Worm (Caenorhabditis elegans) whole organism, late embryonic: ENCODE measurements around the gene lin-15B.

Experiments
- C38D4.7 ChIP-seq: fragments of 200-800 bp; sonication (Bioruptor generic); optimal IDR thresholded peaks from 2 replicates; lab custom pipeline; 2018; ENCODE audit warnings: mild to moderate bottlenecking, missing genetic modification characterization, moderate library complexity, missing compliant biosample characterization
- K02D7.2 ChIP-seq: sonication (generic microtip); optimal IDR thresholded peaks from 2 replicates; lab custom pipeline; 2017; ENCODE audit warnings: mild to moderate bottlenecking, missing genetic modification characterization, missing compliant biosample characterization
- K09A11.1 ChIP-seq: sonication (generic microtip); optimal IDR thresholded peaks from 2 replicates; lab custom pipeline; 2017; ENCODE audit warnings: antibody characterized with exemption, mild to moderate bottlenecking, missing genetic modification characterization, missing compliant biosample characterization; ENCODE audit not compliant: insufficient read depth
- ahr-1 ChIP-seq: sonication (generic microtip); optimal IDR thresholded peaks from 2 replicates; lab custom pipeline; 2016; ENCODE audit warnings: missing genetic modification characterization, missing compliant biosample characterization
- ceh-2 ChIP-seq: sonication (generic microtip); optimal IDR thresholded peaks from 2 replicates; lab custom pipeline; 2016; ENCODE audit warnings: missing genotype, missing genetic modification characterization, missing compliant biosample characterization
- ceh-24 ChIP-seq: sonication (generic microtip); optimal IDR thresholded peaks from 2 replicates; lab custom pipeline; 2016; ENCODE audit warnings: mild to moderate bottlenecking, missing genetic modification characterization, missing compliant biosample characterization
- ceh-30 ChIP-seq: fragments of 150-350 bp; optimal IDR thresholded peaks from 2 replicates; lab custom pipeline; 2014; ENCODE audit warnings: missing biosample characterization, missing genetic modification characterization
- ceh-31 ChIP-seq: sonication (generic microtip); optimal IDR thresholded peaks from 2 replicates; lab custom pipeline; 2016; ENCODE audit warnings: missing genetic modification characterization, missing compliant biosample characterization
- ceh-34 ChIP-seq: sonication (generic microtip); optimal IDR thresholded peaks from 2 replicates; lab custom pipeline; 2016; ENCODE audit warnings: mild to moderate bottlenecking, missing genetic modification characterization, missing compliant biosample characterization
- ceh-45 ChIP-seq: fragments of 200-800 bp; sonication (Bioruptor generic); IDR thresholded peaks from 2 replicates; pipeline ENCODE4 v1.3.6; 2022; ENCODE audit warnings: missing genetic modification reagents, missing genetic modification characterization, missing compliant biosample characterization
- ceh-6 ChIP-seq: fragments of 200-800 bp; sonication (Bioruptor generic); optimal IDR thresholded peaks from 2 replicates; lab custom pipeline; 2018; ENCODE audit warnings: mild to moderate bottlenecking, missing genetic modification characterization, missing compliant biosample characterization
- ceh-9 ChIP-seq: sonication (generic microtip); optimal IDR thresholded peaks from 2 replicates; lab custom pipeline; 2016; ENCODE audit warnings: mild to moderate bottlenecking, missing genetic modification characterization, inconsistent platforms, missing compliant biosample characterization
- che-1 ChIP-seq: sonication (generic microtip); optimal IDR thresholded peaks from 2 replicates; lab custom pipeline; 2016; ENCODE audit warnings: mild to moderate bottlenecking, missing genetic modification characterization, missing compliant biosample characterization
- dve-1 ChIP-seq: sonication (generic microtip); optimal IDR thresholded peaks from 2 replicates; lab custom pipeline; 2017; ENCODE audit warnings: antibody characterized with exemption, mild to moderate bottlenecking, missing genetic modification characterization, missing compliant biosample characterization
- elt-2 ChIP-seq: sonication (generic microtip); optimal IDR thresholded peaks from 2 replicates; lab custom pipeline; 2016; ENCODE audit warnings: missing genetic modification reagents, missing genetic modification characterization, missing compliant biosample characterization
- fkh-10 ChIP-seq: fragments of 150-350 bp; optimal IDR thresholded peaks from 2 replicates; lab custom pipeline; 2014; ENCODE audit warnings: missing biosample characterization, missing genetic modification reagents, missing genetic modification characterization
- fkh-6 ChIP-seq: sonication (generic microtip); optimal IDR thresholded peaks from 2 replicates; lab custom pipeline; 2016; ENCODE audit warnings: missing genetic modification characterization, missing compliant biosample characterization
- hlh-13 ChIP-seq: fragments of 200-800 bp; sonication (Bioruptor generic); optimal IDR thresholded peaks from 2 replicates; lab custom pipeline; 2018; ENCODE audit warnings: mild to moderate bottlenecking, missing genetic modification characterization, missing compliant biosample characterization
- hlh-15 ChIP-seq: sonication (generic microtip); optimal IDR thresholded peaks from 2 replicates; lab custom pipeline; 2016; ENCODE audit warnings: missing genetic modification characterization, missing compliant biosample characterization
- hlh-30 ChIP-seq: sonication (generic microtip); optimal IDR thresholded peaks from 2 replicates; lab custom pipeline; 2017; ENCODE audit warnings: antibody characterized with exemption, missing genetic modification characterization, missing compliant biosample characterization; ENCODE audit not compliant: insufficient read depth
- hlh-6 ChIP-seq: sonication (generic microtip); optimal IDR thresholded peaks from 2 replicates; lab custom pipeline; 2016; ENCODE audit warnings: missing genotype, missing genetic modification characterization, missing compliant biosample characterization
- lim-6 ChIP-seq: sonication (generic microtip); optimal IDR thresholded peaks from 2 replicates; lab custom pipeline; 2016; ENCODE audit warnings: missing genetic modification characterization, missing compliant biosample characterization
- mec-3 ChIP-seq: sonication (generic microtip); optimal IDR thresholded peaks from 2 replicates; lab custom pipeline; 2016; ENCODE audit warnings: borderline replicate concordance, missing genetic modification characterization, missing compliant biosample characterization
- nfya-1 ChIP-seq: sonication (generic microtip); optimal IDR thresholded peaks from 2 replicates; lab custom pipeline; 2017; ENCODE audit warnings: missing genetic modification characterization, mild to moderate bottlenecking, missing compliant biosample characterization, antibody characterized with exemption, moderate library complexity
- nhr-11 ChIP-seq: fragments of 150-350 bp; optimal IDR thresholded peaks from 2 replicates; lab custom pipeline; 2014; ENCODE audit warnings: missing biosample characterization, missing genetic modification characterization
- npax-4 ChIP-seq: sonication (generic microtip); optimal IDR thresholded peaks from 2 replicates; lab custom pipeline; 2016; ENCODE audit warnings: missing genetic modification characterization, missing compliant biosample characterization
- odd-2 ChIP-seq: sonication (generic microtip); optimal IDR thresholded peaks from 2 replicates; lab custom pipeline; 2017; ENCODE audit warnings: antibody characterized with exemption, mild to moderate bottlenecking, missing genetic modification characterization, missing compliant biosample characterization
- pax-1 ChIP-seq: fragments of 150-350 bp; optimal IDR thresholded peaks from 2 replicates; lab custom pipeline; 2014; ENCODE audit warnings: missing biosample characterization, missing genetic modification characterization
- pha-2 ChIP-seq: sonication (generic microtip); optimal IDR thresholded peaks from 2 replicates; lab custom pipeline; 2017; ENCODE audit warnings: mild to moderate bottlenecking, missing genetic modification characterization, missing compliant biosample characterization
- ref-2 ChIP-seq: sonication (generic microtip); optimal IDR thresholded peaks from 2 replicates; lab custom pipeline; 2016; ENCODE audit warnings: missing genetic modification characterization, missing compliant biosample characterization
- sdc-2 ChIP-seq: sonication (generic microtip); optimal IDR thresholded peaks from 2 replicates; lab custom pipeline; 2016; ENCODE audit warnings: missing genotype, missing genetic modification characterization, missing compliant biosample characterization
- sox-2 ChIP-seq: fragments of 200-800 bp; sonication (Bioruptor generic); IDR thresholded peaks from 2 replicates; pipeline ENCODE4 v1.3.6; 2022; ENCODE audit warnings: missing genetic modification reagents, missing genetic modification characterization, missing compliant biosample characterization
- tbx-2 ChIP-seq: sonication (generic microtip); optimal IDR thresholded peaks from 2 replicates; lab custom pipeline; 2016; ENCODE audit warnings: missing genetic modification characterization, missing compliant biosample characterization
- ttx-3 ChIP-seq: sonication (generic microtip); optimal IDR thresholded peaks from 2 replicates; lab custom pipeline; 2016; ENCODE audit warnings: missing genetic modification reagents, missing genetic modification characterization, missing compliant biosample characterization
- unc-42 ChIP-seq: sonication (generic microtip); optimal IDR thresholded peaks from 2 replicates; lab custom pipeline; 2016; ENCODE audit warnings: missing genotype, missing genetic modification characterization, missing compliant biosample characterization
- unc-86 ChIP-seq: sonication (generic microtip); optimal IDR thresholded peaks from 2 replicates; lab custom pipeline; 2016; ENCODE audit warnings: missing genetic modification characterization, missing compliant biosample characterization
- zip-5 ChIP-seq: sonication (generic microtip); optimal IDR thresholded peaks from 2 replicates; lab custom pipeline; 2016; ENCODE audit warnings: missing genetic modification characterization, missing compliant biosample characterization
- ztf-16 ChIP-seq: sonication (generic microtip); optimal IDR thresholded peaks from 2 replicates; lab custom pipeline; 2017; ENCODE audit warnings: missing genetic modification characterization, missing compliant biosample characterization

Gene lin-15B

DNA sequence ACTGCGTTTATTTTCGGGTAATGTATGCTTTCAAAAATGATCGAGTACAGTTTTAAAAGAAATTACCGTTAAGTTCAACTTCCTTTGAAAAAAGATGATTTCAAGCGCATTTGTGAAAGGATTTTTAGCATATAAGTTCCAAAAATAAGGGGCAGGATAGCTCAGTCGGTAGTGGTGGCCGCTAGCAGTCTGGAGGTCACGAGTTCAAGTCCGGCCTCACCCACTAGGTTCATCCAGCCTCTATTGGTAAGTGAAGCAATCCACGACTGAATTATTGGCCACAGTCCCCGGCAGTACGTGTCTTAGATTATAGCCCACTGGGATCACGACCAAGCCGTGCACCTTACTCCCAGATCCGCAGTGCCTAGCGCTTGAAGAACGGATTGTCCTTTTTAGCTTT lies 9.0 kb upstream of the lin-15B start:
- TF ChIP-seq pha-2 (tag; lab: Kevin White, UChicago) = no peak
- no peak for TF ChIP-seq npax-4 (tag; lab: Kevin White, UChicago)
- no peak for TF ChIP-seq ttx-3 (tag; lab: Kevin White, UChicago)
- TF ChIP-seq ceh-31 (tag; lab: Kevin White, UChicago) = no peak
- no peak for TF ChIP-seq hlh-13 (GFP tag; lab: Kevin White, UChicago)
- TF ChIP-seq ceh-24 (tag; lab: Kevin White, UChicago) = no peak
- no peak for TF ChIP-seq ceh-30
- no peak for TF ChIP-seq mec-3 (tag; lab: Kevin White, UChicago)
- TF ChIP-seq ahr-1 (tag; lab: Kevin White, UChicago) = no peak
- no peak for TF ChIP-seq C38D4.7 (GFP tag; lab: Kevin White, UChicago)
- TF ChIP-seq elt-2 (tag; lab: Kevin White, UChicago) = no peak
- no peak for TF ChIP-seq unc-42 (tag; lab: Kevin White, UChicago)
- no peak for TF ChIP-seq tbx-2 (tag; lab: Kevin White, UChicago)
- TF ChIP-seq K02D7.2 = no peak
- TF ChIP-seq zip-5 = no peak
- TF ChIP-seq nhr-11 = no peak

- TF ChIP-seq ceh-2 (tag; lab: Kevin White, UChicago) = no peak
- TF ChIP-seq hlh-6 (tag; lab: Kevin White, UChicago) = no peak
- no peak for TF ChIP-seq ref-2
- no peak for TF ChIP-seq ceh-30
- TF ChIP-seq fkh-10 = no peak
- no peak for TF ChIP-seq hlh-15
- TF ChIP-seq nfya-1 (tag; lab: Kevin White, UChicago) = no peak
Observed at ce11 chrX:15718325-15718724, 7.6 kb upstream of the lin-15B start, which contains the start of gene ZK662.6. TSS of gene ZK662.6 (plus strand) at chrX:15718625.

DNA sequence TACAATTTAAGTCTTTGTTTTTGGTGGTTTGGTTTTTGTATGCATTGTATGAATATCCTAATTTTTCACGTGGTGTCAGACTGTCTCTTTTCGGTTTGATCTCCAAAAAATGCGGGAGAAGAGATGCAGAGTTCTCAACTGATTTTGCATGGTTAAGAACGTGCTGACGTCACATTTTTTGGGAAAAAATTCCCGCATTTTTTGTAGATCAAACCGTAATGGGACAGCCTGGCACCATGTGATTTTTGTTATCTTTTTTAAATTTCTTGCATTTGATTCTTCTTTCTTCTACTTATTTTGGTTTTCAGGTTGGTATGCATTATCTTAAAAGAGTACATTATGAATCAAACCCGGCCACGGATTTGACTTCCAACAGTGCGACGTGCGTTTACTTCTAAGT lies 4.6 kb upstream of the lin-15B start, which contains the start of gene ZK662.5:
Gene ZK662.5 (plus strand): TSS at position 301 of the 400 bp plus-strand sequence.
- TF ChIP-seq unc-86 (no peak), pax-1 (tag; lab: Kevin White, UChicago) (no peak), fkh-6 (tag; lab: Kevin White, UChicago) (no peak), ztf-16 (tag; lab: Kevin White, UChicago) (no peak)

DNA sequence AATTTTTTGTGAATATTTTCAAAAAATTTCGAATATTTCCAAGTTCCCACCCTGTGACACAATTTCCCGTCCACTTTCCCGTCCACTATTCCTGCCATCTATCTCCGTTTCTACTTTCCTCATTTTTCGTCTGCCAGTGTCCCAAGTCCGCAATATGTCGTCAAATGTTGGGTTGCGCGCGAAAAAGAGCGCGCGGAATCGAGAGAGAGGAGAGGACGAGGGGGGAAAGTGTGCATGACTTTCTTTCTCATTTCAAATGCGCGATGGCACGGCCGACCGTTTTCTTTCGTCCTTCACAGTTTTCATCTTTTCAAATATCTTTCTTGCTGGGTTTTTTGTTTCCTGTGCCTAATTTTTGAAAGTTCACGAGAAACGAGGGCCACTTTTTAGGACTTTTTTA lies 929 bp upstream of the lin-15B start:
- TF ChIP-seq che-1 (no peak), nfya-1 (tag; lab: Kevin White, UChicago) (peak; percentile 54), ceh-6 (GFP tag; lab: Kevin White, UChicago) (no peak), hlh-6 (tag; lab: Kevin White, UChicago) (no peak), sdc-2 (tag; lab: Kevin White, UChicago) (peak; percentile 62), sox-2 (GFP tag; lab: Robert Waterston, UW) (no peak), tbx-2 (tag; lab: Kevin White, UChicago) (peak; percentile 2), ref-2 (no peak), hlh-30 (tag; lab: Kevin White, UChicago) (peak; percentile 67)
- TF ChIP-seq, all 69 proteins: peak for 4

ce11 chrX:15730342-15730741 lies 4.4 kb downstream of the lin-15B start:
- no peak for TF ChIP-seq nfya-1 (tag; lab: Kevin White, UChicago)
- TF ChIP-seq elt-2 (tag; lab: Kevin White, UChicago) = no peak
- no peak for TF ChIP-seq dve-1 (tag; lab: Kevin White, UChicago)
- no peak for TF ChIP-seq odd-2
- TF ChIP-seq hlh-15 = no peak
- no peak for TF ChIP-seq K02D7.2
- TF ChIP-seq fkh-10 = no peak
- TF ChIP-seq ceh-9 = no peak
- TF ChIP-seq ceh-34 = no peak
- no peak for TF ChIP-seq ceh-45 (GFP tag; lab: Robert Waterston, UW)
- no peak for TF ChIP-seq ahr-1 (tag; lab: Kevin White, UChicago)
- TF ChIP-seq pax-1 (tag; lab: Kevin White, UChicago) = no peak
- no peak for TF ChIP-seq ceh-30
- no peak for TF ChIP-seq K09A11.1
- TF ChIP-seq lim-6 = no peak
- no peak for TF ChIP-seq sdc-2 (tag; lab: Kevin White, UChicago)
- TF ChIP-seq, all 69 proteins: peak for 0
